Fruit fly (Drosophila melanogaster) whole organism, embryonic: ENCODE measurements around the gene Exd2.

Source experiments
- Ada2b ChIP-seq: fragments of 200-800 bp; sonication (Bioruptor generic); IDR thresholded peaks from 2 replicates; pipeline ENCODE4 v1.3.6; 2022; ENCODE audit warnings: missing biosample characterization, missing genetic modification characterization
- Atf6 ChIP-seq: fragments of 200-800 bp; sonication (Bioruptor generic); IDR thresholded peaks from 2 replicates; pipeline ENCODE4 v1.3.6; 2022; ENCODE audit warnings: missing biosample characterization, missing genetic modification characterization
- Bdp1 ChIP-seq: fragments of 200-800 bp; sonication (Bioruptor generic); optimal IDR thresholded peaks from 3 replicates; lab custom pipeline; 2016; ENCODE audit warnings: missing biosample characterization, missing genetic modification characterization
- CG10959 ChIP-seq: fragments of 200-800 bp; sonication (Bioruptor generic); IDR thresholded peaks from 2 replicates; pipeline ENCODE4 v1.3.6; 2022; ENCODE audit warnings: missing biosample characterization, missing genetic modification characterization
- CG11723 ChIP-seq: fragments of 200-800 bp; sonication (Bioruptor generic); optimal IDR thresholded peaks from 2 replicates; lab custom pipeline; 2017; ENCODE audit warnings: missing biosample characterization, mild to moderate bottlenecking, missing genetic modification characterization
- CG12104 ChIP-seq: fragments of 200-800 bp; sonication (Bioruptor generic); optimal IDR thresholded peaks from 3 replicates; lab custom pipeline; 2016; ENCODE audit warnings: missing biosample characterization, missing genetic modification characterization
- CG13123 ChIP-seq: fragments of 200-800 bp; sonication (Bioruptor generic); optimal IDR thresholded peaks from 2 replicates; lab custom pipeline; 2016; ENCODE audit warnings: missing biosample characterization, missing genetic modification characterization
- CG2678 ChIP-seq: fragments of 200-800 bp; sonication (Bioruptor generic); optimal IDR thresholded peaks from 3 replicates; lab custom pipeline; 2019; ENCODE audit warnings: missing biosample characterization, mild to moderate bottlenecking, missing genetic modification characterization, moderate library complexity
- CG3838 ChIP-seq: fragments of 200-800 bp; sonication (Bioruptor generic); optimal IDR thresholded peaks from 3 replicates; lab custom pipeline; 2016; ENCODE audit warnings: missing biosample characterization, missing genetic modification characterization
- CG3847 ChIP-seq: fragments of 200-800 bp; sonication (Bioruptor generic); IDR thresholded peaks from 2 replicates; pipeline ENCODE4 v1.3.6; 2022; ENCODE audit warnings: missing biosample characterization, missing genetic modification characterization
- CG4360 ChIP-seq: fragments of 200-800 bp; sonication (Bioruptor generic); IDR thresholded peaks from 2 replicates; pipeline ENCODE4 v1.3.6; 2022; ENCODE audit warnings: missing biosample characterization, missing genetic modification characterization
- CG43689 ChIP-seq: fragments of 200-800 bp; sonication (Bioruptor generic); IDR thresholded peaks from 2 replicates; pipeline ENCODE4 v1.3.6; 2022; ENCODE audit warnings: missing biosample characterization, missing genetic modification characterization
- CG4707 ChIP-seq: fragments of 200-800 bp; sonication (Bioruptor generic); optimal IDR thresholded peaks from 2 replicates; lab custom pipeline; 2018; ENCODE audit warnings: missing biosample characterization, mild to moderate bottlenecking, missing genetic modification characterization, moderate library complexity
- CG5953 ChIP-seq: fragments of 200-800 bp; sonication (Bioruptor generic); IDR thresholded peaks from 2 replicates; pipeline ENCODE4 v1.3.6; 2022; ENCODE audit warnings: missing biosample characterization, missing genetic modification characterization
- CG6654 ChIP-seq: fragments of 200-800 bp; sonication (Bioruptor generic); optimal IDR thresholded peaks from 2 replicates; lab custom pipeline; 2017; ENCODE audit warnings: missing biosample characterization, mild to moderate bottlenecking, missing genetic modification characterization
- CG6765 ChIP-seq: fragments of 200-800 bp; sonication (Bioruptor generic); optimal IDR thresholded peaks from 3 replicates; lab custom pipeline; 2017; ENCODE audit warnings: missing biosample characterization, mild to moderate bottlenecking, missing genetic modification characterization
- CG6854 ChIP-seq: fragments of 200-800 bp; sonication (Bioruptor generic); optimal IDR thresholded peaks from 3 replicates; lab custom pipeline; 2017; ENCODE audit warnings: missing biosample characterization, mild to moderate bottlenecking, missing genetic modification characterization
- CG7372 ChIP-seq: fragments of 200-800 bp; sonication (Bioruptor generic); IDR thresholded peaks from 2 replicates; pipeline ENCODE4 v1.3.6; 2022; ENCODE audit warnings: missing biosample characterization, missing genetic modification characterization
- CG9932 ChIP-seq: fragments of 200-800 bp; sonication (Bioruptor generic); IDR thresholded peaks from 2 replicates; pipeline ENCODE4 v1.3.6; 2022; ENCODE audit warnings: missing biosample characterization, missing genetic modification characterization
- CTCF ChIP-seq: fragments of 200-800 bp; sonication (Bioruptor generic); optimal IDR thresholded peaks from 2 replicates; lab custom pipeline; 2017; ENCODE audit warnings: missing biosample characterization, mild to moderate bottlenecking, missing genetic modification characterization, moderate library complexity
- CkIIα-i1 ChIP-seq: fragments of 200-800 bp; sonication (Bioruptor generic); IDR thresholded peaks from 2 replicates; pipeline ENCODE4 v1.3.6; 2022; ENCODE audit warnings: missing biosample characterization, missing genetic modification characterization
- CoRest ChIP-seq: fragments of 200-800 bp; sonication (Bioruptor generic); optimal IDR thresholded peaks from 3 replicates; lab custom pipeline; 2018; ENCODE audit warnings: missing biosample characterization, mild to moderate bottlenecking, missing genetic modification characterization, moderate library complexity
- D ChIP-seq, 2 experiments: fragments of 200-800 bp in 1 of 2; fragments of >200 bp in 1 of 2; sonication (Bioruptor generic) in 1 of 2; optimal IDR thresholded peaks; 2 replicates in 1 of 2; 3 replicates in 1 of 2; lab custom pipeline; 2017; ENCODE audit warnings: mild to moderate bottlenecking in 1 of 2, missing biosample characterization in 1 of 2, missing genetic modification characterization in 1 of 2, missing genetic modification reagents in 1 of 2
- Deaf1 ChIP-seq: fragments of 200-800 bp; optimal IDR thresholded peaks from 3 replicates; lab custom pipeline; 2019; ENCODE audit warnings: missing biosample characterization, mild to moderate bottlenecking, missing genetic modification characterization, moderate library complexity
- Hr78 ChIP-seq, 2 experiments: fragments of 200-800 bp in 1 of 2; fragments of >200 bp in 1 of 2; sonication (Bioruptor generic) in 1 of 2; optimal IDR thresholded peaks; 2 replicates each; lab custom pipeline; 2017 to 2019; ENCODE audit warnings: missing biosample characterization in 2 of 2, missing genetic modification characterization in 2 of 2, mild to moderate bottlenecking in 1 of 2, moderate library complexity in 1 of 2
- Jarid2 ChIP-seq: fragments of 200-800 bp; sonication (Bioruptor generic); optimal IDR thresholded peaks from 3 replicates; lab custom pipeline; 2017; ENCODE audit warnings: mild to moderate bottlenecking, missing biosample characterization, missing genetic modification reagents, missing genetic modification characterization
- MESR4 ChIP-seq: fragments of 200-800 bp; sonication (Bioruptor generic); optimal IDR thresholded peaks from 2 replicates; lab custom pipeline; 2018; ENCODE audit warnings: missing biosample characterization, mild to moderate bottlenecking, missing genetic modification characterization, moderate library complexity
- Med ChIP-seq: fragments of 200-800 bp; sonication (Bioruptor generic); peaks from one replicate; lab custom pipeline; 2016; ENCODE audit warnings: missing biosample characterization, missing genetic modification characterization, mild to moderate bottlenecking, inconsistent platforms, moderate library complexity
- Opbp ChIP-seq: fragments of 200-800 bp; sonication (Bioruptor generic); IDR thresholded peaks from 3 replicates; pipeline ENCODE4 v1.3.6; 2022; ENCODE audit warnings: missing biosample characterization, missing genetic modification characterization; ENCODE audit not compliant: partially characterized antibody
- Ravus ChIP-seq: fragments of 200-800 bp; sonication (Bioruptor generic); IDR thresholded peaks from 2 replicates; pipeline ENCODE4 v1.3.6; 2022; ENCODE audit warnings: missing biosample characterization, missing genetic modification characterization
- Vsx1 ChIP-seq: fragments of 200-800 bp; sonication (Bioruptor generic); optimal IDR thresholded peaks from 2 replicates; lab custom pipeline; 2017; ENCODE audit warnings: missing biosample characterization, mild to moderate bottlenecking, missing genetic modification characterization, missing genetic modification reagents
- ci ChIP-seq: fragments of 200-800 bp; sonication (Bioruptor generic); IDR thresholded peaks from 3 replicates; pipeline ENCODE4 v1.3.6; 2022; ENCODE audit warnings: missing biosample characterization, missing genetic modification characterization
- dati ChIP-seq: fragments of 200-800 bp; sonication (Bioruptor generic); IDR thresholded peaks from 2 replicates; pipeline ENCODE4 v1.3.6; 2022; ENCODE audit warnings: missing biosample characterization, missing genetic modification characterization
- disco-r ChIP-seq: fragments of 200-800 bp; sonication (Bioruptor generic); optimal IDR thresholded peaks from 2 replicates; lab custom pipeline; 2016; ENCODE audit warnings: missing biosample characterization, missing genetic modification characterization
- dmrt11E ChIP-seq: fragments of 200-800 bp; sonication (Bioruptor generic); optimal IDR thresholded peaks from 3 replicates; lab custom pipeline; 2018; ENCODE audit warnings: missing biosample characterization, mild to moderate bottlenecking, missing genetic modification characterization, moderate library complexity
- en ChIP-seq: fragments of 200-800 bp; sonication (Bioruptor generic); optimal IDR thresholded peaks from 2 replicates; lab custom pipeline; 2016; ENCODE audit warnings: missing biosample characterization, missing genetic modification characterization
- ham ChIP-seq: fragments of 200-800 bp; sonication (Bioruptor generic); IDR thresholded peaks from 2 replicates; pipeline ENCODE4 v1.3.6; 2022; ENCODE audit warnings: missing biosample characterization, missing genetic modification characterization
- insv ChIP-seq, 2 experiments: fragments of 200-800 bp; sonication (Bioruptor generic); optimal IDR thresholded peaks; 3 replicates each; lab custom pipeline; 2016 to 2018; ENCODE audit warnings: missing biosample characterization in 2 of 2, missing genetic modification characterization in 2 of 2
- jigr1 ChIP-seq: fragments of 200-800 bp; sonication (Bioruptor generic); IDR thresholded peaks from 3 replicates; pipeline ENCODE4 v1.3.6; 2022; ENCODE audit warnings: missing biosample characterization, missing genetic modification characterization
- luna ChIP-seq: fragments of 200-800 bp; sonication (Bioruptor generic); optimal IDR thresholded peaks from 2 replicates; lab custom pipeline; 2016; ENCODE audit warnings: missing biosample characterization, missing genetic modification characterization
- odd ChIP-seq: fragments of 200-800 bp; sonication (Bioruptor generic); optimal IDR thresholded peaks from 2 replicates; lab custom pipeline; 2017; ENCODE audit warnings: missing biosample characterization, mild to moderate bottlenecking, missing genetic modification characterization
- org-1 ChIP-seq: fragments of 200-800 bp; sonication (Bioruptor generic); optimal IDR thresholded peaks from 2 replicates; lab custom pipeline; 2017; ENCODE audit warnings: missing biosample characterization, missing genetic modification characterization
- pb ChIP-seq: fragments of 200-800 bp; sonication (Bioruptor generic); optimal IDR thresholded peaks from 3 replicates; lab custom pipeline; 2016; ENCODE audit warnings: missing biosample characterization, missing genetic modification characterization
- peb ChIP-seq: fragments of 200-800 bp; sonication (Bioruptor generic); IDR thresholded peaks from 2 replicates; pipeline ENCODE4 v1.3.6; 2022; ENCODE audit warnings: missing biosample characterization, missing genetic modification characterization
- pfk ChIP-seq: fragments of 200-800 bp; sonication (Bioruptor generic); optimal IDR thresholded peaks from 2 replicates; lab custom pipeline; 2018; ENCODE audit warnings: missing biosample characterization, mild to moderate bottlenecking, missing genetic modification characterization, moderate library complexity
- rib ChIP-seq: fragments of 200-800 bp; sonication (Bioruptor generic); IDR thresholded peaks from 2 replicates; pipeline ENCODE4 v1.3.6; 2022; ENCODE audit warnings: missing biosample characterization, missing genetic modification characterization
- sc ChIP-seq, 3 experiments: fragments of >200 bp in 2 of 3; fragments of 200-800 bp in 1 of 3; sonication (Bioruptor generic) in 1 of 3; optimal IDR thresholded peaks; 2 replicates in 2 of 3; 3 replicates in 1 of 3; lab custom pipeline; 2017; ENCODE audit warnings: mild to moderate bottlenecking in 1 of 3, missing biosample characterization in 1 of 3, missing genetic modification characterization in 1 of 3, missing genetic modification reagents in 1 of 3
- sisA ChIP-seq: fragments of 200-800 bp; sonication (Bioruptor generic); IDR thresholded peaks from 2 replicates; pipeline ENCODE4 v1.3.6; 2022; ENCODE audit warnings: missing biosample characterization, missing genetic modification characterization
- slbo ChIP-seq: fragments of 200-800 bp; sonication (Bioruptor generic); IDR thresholded peaks from 2 replicates; pipeline ENCODE4 v1.3.6; 2022; ENCODE audit warnings: missing biosample characterization, missing genetic modification characterization
- tin ChIP-seq: fragments of 200-800 bp; sonication (Bioruptor generic); optimal IDR thresholded peaks from 3 replicates; lab custom pipeline; 2016; ENCODE audit warnings: missing biosample characterization, missing genetic modification characterization
- wek ChIP-seq: fragments of 200-800 bp; sonication (Bioruptor generic); optimal IDR thresholded peaks from 3 replicates; lab custom pipeline; 2018; ENCODE audit warnings: missing biosample characterization, mild to moderate bottlenecking, missing genetic modification characterization, moderate library complexity

Exd2 gene

DNA sequence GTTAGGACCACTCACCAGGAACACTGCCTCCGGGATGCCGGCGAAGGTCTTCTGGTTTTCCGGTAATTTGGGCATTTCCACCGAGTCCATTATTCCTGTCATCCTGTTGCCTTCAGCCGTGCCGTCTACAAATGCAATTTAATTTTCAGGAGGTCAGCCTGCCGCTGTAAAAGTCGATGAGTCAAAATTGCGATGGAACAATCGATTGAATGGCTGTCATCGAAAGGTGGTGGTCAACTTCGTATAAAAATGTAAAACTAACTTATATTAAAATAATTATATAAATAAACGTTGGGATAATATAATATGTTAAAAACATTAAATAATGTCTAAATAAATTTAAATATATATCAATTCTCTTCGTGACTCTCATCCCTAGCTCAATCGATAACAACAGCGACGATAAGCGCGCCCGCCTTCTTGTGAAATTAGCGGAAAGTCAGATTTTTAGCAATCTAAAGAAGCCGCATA is 25.8 kb downstream of the Exd2 start, which contains the start of the genes mgr and Irbp (continued):
- peak; percentile 5 for TF ChIP-seq CG3838 (GFP tag; lab: Kevin White, UChicago)
- TF ChIP-seq CG6854 (GFP tag; lab: Kevin White, UChicago), result peak; percentile 74
- TF ChIP-seq CG3847 (GFP tag; lab: Robert Waterston, UW), result peak; percentile 95
- peak; percentile 85 for TF ChIP-seq CG11723
- TF ChIP-seq MESR4 (GFP tag; lab: Kevin White, UChicago), result peak; percentile 73
- TF ChIP-seq CoRest (tag; lab: Kevin White, UChicago), result peak; percentile 93
- TF ChIP-seq CG12104 (GFP tag; lab: Kevin White, UChicago), result peak; percentile 89
- TF ChIP-seq peb (GFP tag; lab: Robert Waterston, UW), result peak; percentile 70
- no peak for TF ChIP-seq Vsx1 (GFP tag; lab: Kevin White, UChicago)
- TF ChIP-seq CG6765, result peak; percentile 70
- TF ChIP-seq Ravus (GFP tag; lab: Robert Waterston, UW), result peak; percentile 79
- TF ChIP-seq dmrt11E, result peak; percentile 95
- peak; percentile 63 for TF ChIP-seq org-1 (GFP tag; lab: Kevin White, UChicago)
- no peak for TF ChIP-seq en (GFP tag; lab: Kevin White, UChicago)
- peak; percentile 73 for TF ChIP-seq CG5953 (GFP tag; lab: Robert Waterston, UW)
- TF ChIP-seq Hr78 (GFP tag; optimal IDR thresholded peaks at IDR 0.05; lab: Kevin White, UChicago), result no peak
- peak; percentile 90 for TF ChIP-seq tin (GFP tag; lab: Kevin White, UChicago)
- TF ChIP-seq CTCF, result peak; percentile 23
- TF ChIP-seq jigr1, result peak; percentile 72; the same call in 2 of the 3 replicates
- TF ChIP-seq CG13123 (GFP tag; lab: Kevin White, UChicago), result peak; percentile 90
- TF ChIP-seq D (optimal IDR thresholded peaks at IDR 0.05; lab: Kevin White, UChicago), result no peak
- peak; percentile 83 for TF ChIP-seq D (GFP tag; optimal IDR thresholded peaks at IDR 0.05; lab: Kevin White, UChicago)
- peak; percentile 70 for TF ChIP-seq Opbp (GFP tag; lab: Robert Waterston, UW)
- TF ChIP-seq slbo (GFP tag; lab: Robert Waterston, UW), result peak; percentile 97
- no peak for TF ChIP-seq luna (GFP tag; lab: Kevin White, UChicago)
- peak; percentile 90 for TF ChIP-seq Med (GFP tag; lab: Kevin White, UChicago)
- peak; percentile 64 for TF ChIP-seq CG4360 (GFP tag; lab: Robert Waterston, UW)
- no peak for TF ChIP-seq Deaf1 (tag; lab: Kevin White, UChicago)
- peak; percentile 90 for TF ChIP-seq CG10959 (GFP tag; lab: Robert Waterston, UW)
- no peak for TF ChIP-seq CG2678 (tag; lab: Kevin White, UChicago)
- no peak for TF ChIP-seq sc (optimal IDR thresholded peaks at IDR 0.05; lab: Kevin White, UChicago)
- peak; percentile 84 for TF ChIP-seq sc (GFP tag; optimal IDR thresholded peaks at IDR 0.05; lab: Kevin White, UChicago)
- TF ChIP-seq Ada2b (GFP tag; lab: Robert Waterston, UW), result peak; percentile 96
- TF ChIP-seq pb (GFP tag; lab: Kevin White, UChicago), result no peak
- TF ChIP-seq pfk, result no peak
- no peak; the same call in 1 of the 2 replicates for TF ChIP-seq ham (GFP tag; lab: Robert Waterston, UW)
- TF ChIP-seq Jarid2 (GFP tag; lab: Kevin White, UChicago), result peak; percentile 32
- no peak for TF ChIP-seq wek (GFP tag; lab: Kevin White, UChicago)
- peak; percentile 91 for TF ChIP-seq sisA
- TF ChIP-seq Bdp1 (GFP tag; lab: Kevin White, UChicago), result peak; percentile 23
- TF ChIP-seq dati, result no peak
- TF ChIP-seq rib, result peak; percentile 94
- TF ChIP-seq disco-r (GFP tag; lab: Kevin White, UChicago), result no peak
- peak; percentile 95 for TF ChIP-seq ci
- peak; percentile 63 for TF ChIP-seq CG6654 (GFP tag; lab: Kevin White, UChicago)
- TF ChIP-seq CG4707 (GFP tag; lab: Kevin White, UChicago), result peak; percentile 64
- TF ChIP-seq CG7372 (GFP tag; lab: Robert Waterston, UW), result peak; percentile 94
- peak; percentile 78 for TF ChIP-seq CG43689 (GFP tag; lab: Robert Waterston, UW)
- no peak for TF ChIP-seq CkIIα-i1 (GFP tag; lab: Robert Waterston, UW)
- peak; percentile 81 for TF ChIP-seq odd
- TF ChIP-seq Atf6 (GFP tag; lab: Robert Waterston, UW), result peak; percentile 91
- peak in 1 of 2 experiments; percentile 48 for TF ChIP-seq insv (GFP tag; optimal IDR thresholded peaks at IDR 0.05; lab: Kevin White, UChicago)
- peak; percentile 98 for TF ChIP-seq CG9932
